Fruit fly (Drosophila melanogaster) whole organism, embryonic: Measurements from ENCODE around the gene slow.

Source experiments
- Blimp-1 ChIP-seq: fragments of 200-800 bp; sonication (Bioruptor generic); optimal IDR thresholded peaks from 3 replicates; lab custom pipeline; 2018; ENCODE audit warnings: missing biosample characterization, missing genetic modification characterization, mild to moderate bottlenecking, moderate library complexity, missing genetic modification reagents
- CG10321 ChIP-seq: fragments of 200-800 bp; sonication (Bioruptor generic); IDR thresholded peaks from 2 replicates; pipeline ENCODE4 v1.3.6; 2022; ENCODE audit warnings: missing biosample characterization, missing genetic modification characterization
- CG11398 ChIP-seq: fragments of 200-800 bp; sonication (Bioruptor generic); optimal IDR thresholded peaks from 2 replicates; lab custom pipeline; 2016; ENCODE audit warnings: missing biosample characterization, missing genetic modification characterization
- CG11504 ChIP-seq: fragments of 200-800 bp; sonication (Bioruptor generic); optimal IDR thresholded peaks from 3 replicates; lab custom pipeline; 2019; ENCODE audit warnings: missing biosample characterization, mild to moderate bottlenecking, missing genetic modification characterization, moderate library complexity
- CG12071 ChIP-seq: fragments of 200-800 bp; sonication (Bioruptor generic); optimal IDR thresholded peaks from 3 replicates; lab custom pipeline; 2018; ENCODE audit warnings: missing biosample characterization, mild to moderate bottlenecking, missing genetic modification characterization
- CG12391 ChIP-seq: fragments of 200-800 bp; sonication (Bioruptor generic); optimal IDR thresholded peaks from 3 replicates; lab custom pipeline; 2018; ENCODE audit warnings: missing biosample characterization, mild to moderate bottlenecking, missing genetic modification characterization, moderate library complexity
- CG13424 ChIP-seq: fragments of 200-800 bp; sonication (Bioruptor generic); optimal IDR thresholded peaks from 2 replicates; lab custom pipeline; 2019; ENCODE audit warnings: missing biosample characterization, mild to moderate bottlenecking, missing genetic modification characterization, moderate library complexity
- CG14441 ChIP-seq: fragments of 200-800 bp; sonication (Bioruptor generic); IDR thresholded peaks from 2 replicates; pipeline ENCODE4 v1.3.6; 2022; ENCODE audit warnings: missing biosample characterization, missing genetic modification characterization
- CG14860 ChIP-seq: fragments of 200-800 bp; sonication (Bioruptor generic); IDR thresholded peaks from 3 replicates; pipeline ENCODE4 v1.3.6; 2022; ENCODE audit warnings: missing biosample characterization, missing genetic modification characterization; ENCODE audit not compliant: partially characterized antibody
- CG1602 ChIP-seq: fragments of 200-800 bp; sonication (Bioruptor generic); optimal IDR thresholded peaks from 3 replicates; lab custom pipeline; 2016; ENCODE audit warnings: missing biosample characterization, missing genetic modification characterization
- CG17359 ChIP-seq: fragments of 200-800 bp; sonication (Bioruptor generic); optimal IDR thresholded peaks from 3 replicates; lab custom pipeline; 2018; ENCODE audit warnings: missing biosample characterization, mild to moderate bottlenecking, missing genetic modification characterization, moderate library complexity
- CG17385 ChIP-seq: fragments of 200-800 bp; sonication (Bioruptor generic); optimal IDR thresholded peaks from 3 replicates; lab custom pipeline; 2018; ENCODE audit warnings: missing biosample characterization, mild to moderate bottlenecking, missing genetic modification characterization
- CG1792 ChIP-seq: fragments of 200-800 bp; sonication (Bioruptor generic); optimal IDR thresholded peaks from 2 replicates; lab custom pipeline; 2016; ENCODE audit warnings: missing biosample characterization, missing genetic modification characterization
- CG2712 ChIP-seq: fragments of 200-800 bp; optimal IDR thresholded peaks from 3 replicates; lab custom pipeline; 2019; ENCODE audit warnings: missing biosample characterization, mild to moderate bottlenecking, missing genetic modification characterization, moderate library complexity
- CG31365 ChIP-seq: fragments of 200-800 bp; sonication (Bioruptor generic); optimal IDR thresholded peaks from 2 replicates; lab custom pipeline; 2018; ENCODE audit warnings: missing biosample characterization, mild to moderate bottlenecking, missing genetic modification characterization
- CG32767 ChIP-seq: fragments of 200-800 bp; sonication (Bioruptor generic); IDR thresholded peaks from 2 replicates; pipeline ENCODE4 v1.3.6; 2022; ENCODE audit warnings: missing biosample characterization, missing genetic modification characterization
- CG3838 ChIP-seq: fragments of 200-800 bp; sonication (Bioruptor generic); optimal IDR thresholded peaks from 3 replicates; lab custom pipeline; 2016; ENCODE audit warnings: missing biosample characterization, missing genetic modification characterization
- CG4328 ChIP-seq: fragments of 200-800 bp; sonication (Bioruptor generic); optimal IDR thresholded peaks from 3 replicates; lab custom pipeline; 2017; ENCODE audit warnings: missing biosample characterization, missing genetic modification reagents, missing genetic modification characterization
- CG4707 ChIP-seq: fragments of 200-800 bp; sonication (Bioruptor generic); optimal IDR thresholded peaks from 2 replicates; lab custom pipeline; 2018; ENCODE audit warnings: missing biosample characterization, mild to moderate bottlenecking, missing genetic modification characterization, moderate library complexity
- CG4730 ChIP-seq: fragments of 200-800 bp; sonication (Bioruptor generic); IDR thresholded peaks from 2 replicates; pipeline ENCODE4 v1.3.6; 2022; ENCODE audit warnings: missing biosample characterization, missing genetic modification characterization
- CG7357 ChIP-seq: fragments of 200-800 bp; sonication (Bioruptor generic); IDR thresholded peaks from 3 replicates; pipeline ENCODE4 v1.3.6; 2022; ENCODE audit warnings: missing biosample characterization, missing genetic modification characterization
- CG7839 ChIP-seq: fragments of 200-800 bp; sonication (Bioruptor generic); optimal IDR thresholded peaks from 3 replicates; lab custom pipeline; 2018; ENCODE audit warnings: missing biosample characterization, mild to moderate bottlenecking, missing genetic modification characterization, moderate library complexity
- CG9609 ChIP-seq: fragments of 200-800 bp; sonication (Bioruptor generic); optimal IDR thresholded peaks from 3 replicates; lab custom pipeline; 2016; ENCODE audit warnings: missing biosample characterization, missing genetic modification characterization
- CoRest ChIP-seq: fragments of 200-800 bp; sonication (Bioruptor generic); optimal IDR thresholded peaks from 3 replicates; lab custom pipeline; 2018; ENCODE audit warnings: missing biosample characterization, mild to moderate bottlenecking, missing genetic modification characterization, moderate library complexity
- Dfd ChIP-seq, 2 experiments: fragments of >200 bp; optimal IDR thresholded peaks; 2 replicates each; lab custom pipeline; 2017; ENCODE audit warnings: missing biosample characterization in 2 of 2, missing genetic modification characterization in 2 of 2
- Dll ChIP-seq: fragments of 200-800 bp; sonication (Bioruptor generic); IDR thresholded peaks from 4 replicates; pipeline ENCODE4 v1.3.6; 2022; ENCODE audit warnings: missing biosample characterization, missing genetic modification characterization; ENCODE audit not compliant: partially characterized antibody
- Drgx ChIP-seq: fragments of 200-800 bp; sonication (Bioruptor generic); IDR thresholded peaks from 2 replicates; pipeline ENCODE4 v1.3.6; 2022; ENCODE audit warnings: missing biosample characterization, missing genetic modification characterization
- Fer3 ChIP-seq: fragments of 200-800 bp; sonication (Bioruptor generic); optimal IDR thresholded peaks from 2 replicates; lab custom pipeline; 2018; ENCODE audit warnings: missing biosample characterization, mild to moderate bottlenecking, missing genetic modification characterization, moderate library complexity
- H2.0 ChIP-seq: fragments of 200-800 bp; sonication (Bioruptor generic); IDR thresholded peaks from 2 replicates; pipeline ENCODE4 v1.3.6; 2022; ENCODE audit warnings: missing biosample characterization, missing genetic modification characterization
- Lim3 ChIP-seq: fragments of 200-800 bp; sonication (Bioruptor generic); IDR thresholded peaks from 2 replicates; pipeline ENCODE4 v1.3.6; 2022; ENCODE audit warnings: missing biosample characterization, missing genetic modification characterization
- Ptx1 ChIP-seq: fragments of 200-800 bp; sonication (Bioruptor generic); IDR thresholded peaks from 2 replicates; pipeline ENCODE4 v1.3.6; 2022; ENCODE audit warnings: missing biosample characterization, missing genetic modification characterization
- Scr ChIP-seq: fragments of 200-800 bp; sonication (Bioruptor generic); IDR thresholded peaks from 2 replicates; pipeline ENCODE4 v1.3.6; 2022; ENCODE audit warnings: missing biosample characterization, missing genetic modification characterization; ENCODE audit not compliant: partially characterized antibody
- Sox102F ChIP-seq: fragments of 200-800 bp; sonication (Bioruptor generic); optimal IDR thresholded peaks from 2 replicates; lab custom pipeline; 2018; ENCODE audit warnings: missing biosample characterization, mild to moderate bottlenecking, missing genetic modification characterization, moderate library complexity
- Tbp ChIP-seq: fragments of >200 bp; optimal IDR thresholded peaks from 2 replicates; lab custom pipeline; 2018; ENCODE audit warnings: missing biosample characterization, missing genetic modification characterization
- ase ChIP-seq: fragments of 200-800 bp; sonication (Bioruptor generic); IDR thresholded peaks from 3 replicates; pipeline ENCODE4 v1.3.6; 2022; ENCODE audit warnings: missing biosample characterization, missing genetic modification characterization
- chif ChIP-seq, 2 experiments: fragments of 200-800 bp; sonication (Bioruptor generic); optimal IDR thresholded peaks; 3 replicates each; lab custom pipeline; 2016; ENCODE audit warnings: missing biosample characterization in 2 of 2, missing genetic modification characterization in 2 of 2
- corto ChIP-seq: fragments of 200-800 bp; sonication (Bioruptor generic); optimal IDR thresholded peaks from 2 replicates; lab custom pipeline; 2016; ENCODE audit warnings: missing biosample characterization, mild to moderate bottlenecking, missing genetic modification characterization, moderate library complexity
- crol ChIP-seq: fragments of 200-800 bp; sonication (Bioruptor generic); IDR thresholded peaks from 2 replicates; pipeline ENCODE4 v1.3.6; 2022; ENCODE audit warnings: missing biosample characterization, missing genetic modification characterization
- esg ChIP-seq: fragments of 200-800 bp; sonication (Bioruptor generic); conservative IDR thresholded peaks from 2 replicates; pipeline ENCODE4 v1.3.6; 2022; ENCODE audit warnings: missing biosample characterization, missing genetic modification characterization
- gcm2 ChIP-seq: fragments of 200-800 bp; sonication (Bioruptor generic); optimal IDR thresholded peaks from 2 replicates; lab custom pipeline; 2016; ENCODE audit warnings: missing biosample characterization, missing genetic modification characterization
- gem ChIP-seq: fragments of 200-800 bp; sonication (Bioruptor generic); optimal IDR thresholded peaks from 2 replicates; lab custom pipeline; 2019; ENCODE audit warnings: missing biosample characterization, mild to moderate bottlenecking, missing genetic modification characterization, moderate library complexity
- grn ChIP-seq: fragments of 200-800 bp; sonication (Bioruptor generic); optimal IDR thresholded peaks from 3 replicates; lab custom pipeline; 2017; ENCODE audit warnings: missing biosample characterization, missing genetic modification characterization
- hkb ChIP-seq, 2 experiments: fragments of 200-800 bp in 1 of 2; fragments of >200 bp in 1 of 2; sonication (Bioruptor generic) in 1 of 2; IDR thresholded peaks in 1 of 2; optimal IDR thresholded peaks in 1 of 2; 2 replicates each; pipeline versions ENCODE4 v1.3.6 to Lab custom; 2017 to 2022; ENCODE audit warnings: missing biosample characterization in 1 of 2, missing genetic modification characterization in 1 of 2
- phol ChIP-seq: fragments of 200-800 bp; sonication (Bioruptor generic); optimal IDR thresholded peaks from 3 replicates; lab custom pipeline; 2018; ENCODE audit warnings: missing biosample characterization, mild to moderate bottlenecking, missing genetic modification characterization, moderate library complexity
- sens-2 ChIP-seq: fragments of 200-800 bp; sonication (Bioruptor generic); IDR thresholded peaks from 2 replicates; pipeline ENCODE4 v1.3.6; 2022; ENCODE audit warnings: missing biosample characterization, missing genetic modification characterization
- sima ChIP-seq: fragments of 200-800 bp; sonication (Bioruptor generic); optimal IDR thresholded peaks from 2 replicates; lab custom pipeline; 2016; ENCODE audit warnings: missing biosample characterization, missing genetic modification characterization
- ttk ChIP-seq: fragments of 200-800 bp; sonication (Bioruptor generic); IDR thresholded peaks from 2 replicates; pipeline ENCODE4 v2.1.2; 2022; ENCODE audit warnings: missing biosample characterization, missing genetic modification characterization

Gene slow

DNA sequence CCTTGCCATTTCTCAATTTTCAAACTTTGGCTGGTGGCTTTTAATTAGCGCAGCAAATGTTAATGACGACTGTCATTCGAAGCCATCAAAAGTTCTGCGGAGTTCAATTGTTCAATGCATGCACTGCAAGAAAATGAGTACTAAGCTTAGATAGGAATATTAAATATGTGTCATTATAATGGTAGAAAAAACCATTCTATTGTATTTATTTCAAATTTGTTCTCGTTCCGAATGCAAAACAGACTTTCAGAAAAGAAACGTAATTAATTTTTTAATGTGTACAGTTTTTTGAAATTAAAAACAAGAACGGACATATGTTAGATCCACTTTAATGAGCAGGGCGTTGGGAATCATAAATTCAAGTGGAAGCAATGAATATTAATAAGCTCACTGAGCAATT lies 4.9 kb downstream of the slow start (continued):
- TF ChIP-seq CG17359 (tag; lab: Kevin White, UChicago), result peak; percentile 3
- TF ChIP-seq hkb (optimal IDR thresholded peaks at IDR 0.05; lab: Kevin White, UChicago), result no peak
- TF ChIP-seq hkb (GFP tag; IDR thresholded peaks at IDR 0.05; lab: Robert Waterston, UW), result no peak
- no peak for TF ChIP-seq CG1792
- peak; percentile 42 for TF ChIP-seq Blimp-1 (GFP tag; lab: Kevin White, UChicago)
- TF ChIP-seq esg (GFP tag; lab: Robert Waterston, UW), result 0 out of 2 replicates have a peak, but pooled peaks have one; percentile 11
- TF ChIP-seq CG4328, result no peak
- TF ChIP-seq CG14860, result no peak
- TF ChIP-seq corto, result no peak
- TF ChIP-seq CG7839 (tag; lab: Kevin White, UChicago), result peak; percentile 1
- TF ChIP-seq Ptx1 (GFP tag; lab: Robert Waterston, UW), result 0 out of 2 replicates have a peak, but pooled peaks have one; percentile 29
- no peak for TF ChIP-seq CG7357 (GFP tag; lab: Robert Waterston, UW)

DNA sequence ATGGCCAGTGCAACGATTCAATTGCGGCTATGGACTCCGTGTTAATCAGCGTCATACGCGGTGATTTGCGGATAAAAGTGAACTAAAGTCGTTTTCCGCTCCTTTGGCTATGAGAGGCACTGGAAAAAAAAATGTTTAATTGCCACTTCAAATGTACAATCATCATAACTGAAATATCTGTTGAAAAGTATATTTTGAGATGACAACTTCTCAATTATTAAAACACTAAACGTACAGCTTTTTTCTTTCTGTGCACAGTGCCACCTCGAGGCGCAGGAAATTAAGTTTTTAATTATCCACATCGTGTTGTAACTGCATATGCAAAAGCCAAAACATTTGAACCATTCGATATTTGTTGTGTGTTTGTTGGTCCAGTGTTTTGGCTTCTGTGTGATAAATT lies 8.6 kb downstream of the slow start:
- TF ChIP-seq ase (GFP tag; lab: Robert Waterston, UW) (0 out of 3 replicates have a peak, but pooled peaks have one; percentile 5), CoRest (tag; lab: Kevin White, UChicago) (no peak), Drgx (peak; percentile 82), CG11504 (tag; lab: Kevin White, UChicago) (no peak), CG13424 (tag; lab: Kevin White, UChicago) (no peak), grn (GFP tag; lab: Kevin White, UChicago) (no peak), Fer3 (tag; lab: Kevin White, UChicago) (no peak), gcm2 (GFP tag; lab: Kevin White, UChicago) (no peak)

DNA sequence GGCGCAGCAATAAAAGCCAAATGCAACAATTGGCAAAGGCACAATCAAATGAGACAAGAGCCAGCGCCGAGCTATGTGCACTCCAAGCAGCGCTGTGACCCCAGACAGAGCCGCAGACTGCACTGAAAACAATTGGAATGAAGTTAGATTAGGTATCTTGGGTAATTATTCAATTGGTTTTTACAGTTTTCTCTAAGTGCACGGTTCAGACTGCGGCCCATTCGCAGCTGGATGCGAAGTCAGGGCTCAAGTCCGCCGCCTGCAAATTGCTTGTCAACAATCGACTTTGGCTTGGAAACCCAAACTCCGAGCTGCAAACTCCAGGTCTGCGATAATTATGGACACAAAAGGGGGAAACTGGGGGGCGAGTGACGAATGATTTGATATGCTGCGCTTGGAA lies 9.4 kb downstream of the slow start:
- TF ChIP-seq H2.0 (GFP tag; lab: Robert Waterston, UW) (no peak), CG4707 (GFP tag; lab: Kevin White, UChicago) (no peak), sima (GFP tag; lab: Kevin White, UChicago) (no peak), Drgx (peak; percentile 53; the same call in 1 of the 2 replicates), Tbp (GFP tag; lab: Kevin White, UChicago) (no peak), Dll (no peak), CG12071 (GFP tag; lab: Kevin White, UChicago) (no peak), ttk (GFP tag; lab: Robert Waterston, UW) (no peak), sens-2 (no peak), CG4730 (GFP tag; lab: Robert Waterston, UW) (peak; percentile 18; the same call in 1 of the 2 replicates), Scr (GFP tag; lab: Robert Waterston, UW) (no peak)

DNA sequence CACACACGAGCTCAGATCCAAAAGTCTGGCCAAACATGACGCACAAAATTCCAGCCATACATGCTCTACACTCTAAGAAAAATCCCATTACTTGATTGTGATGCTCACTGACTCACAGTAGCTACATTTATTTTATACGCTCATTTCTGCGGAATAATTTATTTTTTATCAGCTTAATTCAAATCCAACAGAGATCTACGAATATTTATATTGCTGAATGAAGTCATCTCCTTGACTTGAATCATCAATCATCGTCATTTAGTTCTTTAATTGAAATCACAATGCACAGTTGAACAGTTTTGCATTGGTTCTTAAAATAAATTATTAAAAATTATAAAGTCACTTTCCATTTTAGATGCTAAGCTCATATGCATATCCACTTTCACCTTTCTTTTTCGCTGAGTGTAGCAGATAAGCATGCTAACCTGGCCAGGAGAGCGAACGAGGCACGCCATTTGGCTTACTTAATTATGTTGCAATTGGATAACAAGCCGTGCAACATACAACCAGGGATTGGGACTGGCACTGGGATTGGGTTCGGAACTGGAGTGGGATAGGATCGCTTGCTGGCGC lies 11.3 kb downstream of the slow start:
- TF ChIP-seq gem, result peak; percentile 5
- no peak for TF ChIP-seq crol (GFP tag; lab: Robert Waterston, UW)
- TF ChIP-seq CG12391, result peak; percentile 2
- TF ChIP-seq CG14441, result no peak
- no peak for TF ChIP-seq CG11398
- TF ChIP-seq CG32767, result no peak
- TF ChIP-seq chif (GFP tag; optimal IDR thresholded peaks at IDR 0.05; lab: Kevin White, UChicago), result no peak
- no peak for TF ChIP-seq CG3838 (GFP tag; lab: Kevin White, UChicago)
- TF ChIP-seq Lim3, result no peak
- no peak for TF ChIP-seq CG1602 (GFP tag; lab: Kevin White, UChicago)
- TF ChIP-seq CG2712 (tag; lab: Kevin White, UChicago), result peak; percentile 1
- no peak for TF ChIP-seq CG17385
- TF ChIP-seq CG10321 (GFP tag; lab: Robert Waterston, UW), result no peak
- peak; percentile 9 for TF ChIP-seq Sox102F (GFP tag; lab: Kevin White, UChicago)
- no peak for TF ChIP-seq CG9609
- TF ChIP-seq phol, result peak; percentile 3
- TF ChIP-seq CG31365 (tag; lab: Kevin White, UChicago), result no peak
- TF ChIP-seq Dfd (GFP tag; optimal IDR thresholded peaks at IDR 0.05; lab: Kevin White, UChicago), result no peak
